Worm (Caenorhabditis elegans): ENCODE measurements around the gene vps-11.

ce11 chrII:10766773-10767172 is 26.5 kb downstream of the vps-11 start:
- TF ChIP-seq tbp1 (GFP tag; optimal IDR thresholded peaks at IDR 0.05) (no peak), ccch-3 (GFP tag; optimal IDR thresholded peaks at IDR 0.05) (no peak), unc-62 (GFP tag; optimal IDR thresholded peaks at IDR 0.05) (no peak)
